Worm (Caenorhabditis elegans): ENCODE measurements around the gene F20G2.1.

Gene F20G2.1

ce11 chrV:13756359-13757091, 3.1 kb upstream of the F20G2.1 start, which contains the start of gene F20G2.2:
Gene F20G2.2, minus strand, starts transcription at chrV:13756409.
- TF ChIP-seq snpc-1.3 (tag; optimal IDR thresholded peaks at IDR 0.05; ENCODE audit: insufficient read depth) (no peak), pbrm-1 (GFP tag; IDR thresholded peaks at IDR 0.05) (no peak), F39B2.1 (GFP tag; IDR thresholded peaks at IDR 0.05) (no peak), nhr-80 (tag; optimal IDR thresholded peaks at IDR 0.05) (peak; percentile 23), F52B5.7 (tag; optimal IDR thresholded peaks at IDR 0.05) (no peak), mel-28 (tag; optimal IDR thresholded peaks at IDR 0.05; ENCODE audit: borderline replicate concordance) (no peak)

- TF ChIP-seq nhr-80 (tag; optimal IDR thresholded peaks at IDR 0.05) (peak; percentile 52), ekl-4 (GFP tag; IDR thresholded peaks at IDR 0.05) (no peak)
These were observed 1.6 kb downstream of the F20G2.1 start, which contains the start of gene cld-9 for ce11 chrV:13751811-13752210. Gene cld-9, minus strand, starts transcription at chrV:13751891.

ce11 chrV:13748658-13749057, 4.7 kb downstream of the F20G2.1 start, which contains the start of gene F35E12.10:
Gene F35E12.10, minus strand, starts transcription at chrV:13748758.
- TF ChIP-seq efl-1 (GFP tag; optimal IDR thresholded peaks at IDR 0.05) (no peak), madf-6 (GFP tag; IDR thresholded peaks at IDR 0.05) (no peak), nhr-80 (tag; optimal IDR thresholded peaks at IDR 0.05) (no peak), D2030.7 (GFP tag; IDR thresholded peaks at IDR 0.05) (no peak), ztf-3 (GFP tag; optimal IDR thresholded peaks at IDR 0.05) (no peak), ztf-18 (tag; optimal IDR thresholded peaks at IDR 0.05) (no peak), lin-40 (tag; optimal IDR thresholded peaks at IDR 0.05) (no peak), T07F8.4 (tag; optimal IDR thresholded peaks at IDR 0.05) (no peak), chd-7 (tag; optimal IDR thresholded peaks at IDR 0.05) (no peak), bed-1 (GFP tag; IDR thresholded peaks at IDR 0.05) (no peak), F23B12.7 (tag; optimal IDR thresholded peaks at IDR 0.05; ENCODE audit: insufficient read depth) (no peak), madf-3 (GFP tag; IDR thresholded peaks at IDR 0.05) (no peak), Y95B8A.8 (GFP tag; IDR thresholded peaks at IDR 0.05) (no peak), bed-2 (GFP tag; IDR thresholded peaks at IDR 0.05) (no peak), xnd-1 (tag; optimal IDR thresholded peaks at IDR 0.05) (no peak), Y53G8AR.9 (GFP tag; conservative IDR thresholded peaks at IDR 0.05) (no peak), lag-1 (GFP tag; IDR thresholded peaks at IDR 0.05) (no peak), B0035.1 (tag; optimal IDR thresholded peaks at IDR 0.05) (no peak)

- TF ChIP-seq let-526 (GFP tag; IDR thresholded peaks at IDR 0.05) (no peak), nhr-80 (tag; optimal IDR thresholded peaks at IDR 0.05) (peak; percentile 84), ceh-100 (GFP tag; IDR thresholded peaks at IDR 0.05) (no peak)
These were observed 8.5 kb downstream of the F20G2.1 start, which contains the start of gene F35E12.9 for ce11 chrV:13744901-13745300. Gene F35E12.9, minus strand, starts transcription at chrV:13745127.

- TF ChIP-seq nhr-80 (tag; optimal IDR thresholded peaks at IDR 0.05) = peak; percentile 49
- no peak for TF ChIP-seq B0019.2 (GFP tag; conservative IDR thresholded peaks at IDR 0.05)
These were observed 13.5 kb downstream of the F20G2.1 start for ce11 chrV:13739901-13740300.

- no peak for TF ChIP-seq ZK185.1 (tag; optimal IDR thresholded peaks at IDR 0.05; ENCODE audit: poor library complexity, severe bottlenecking)
- no peak for TF ChIP-seq lsy-27 (tag; optimal IDR thresholded peaks at IDR 0.05; ENCODE audit: borderline replicate concordance, insufficient read depth)
- TF ChIP-seq snpc-4 (GFP tag; optimal IDR thresholded peaks at IDR 0.05) = no peak
- no peak for TF ChIP-seq snpc-4 (tag; optimal IDR thresholded peaks at IDR 0.05)
- no peak for TF ChIP-seq F22D6.2 (tag; optimal IDR thresholded peaks at IDR 0.05)
- no peak for TF ChIP-seq Y56A3A.18 (GFP tag; IDR thresholded peaks at IDR 0.05)
- no peak for TF ChIP-seq nhr-120 (GFP tag; IDR thresholded peaks at IDR 0.05)
- TF ChIP-seq attf-5 (GFP tag; optimal IDR thresholded peaks at IDR 0.05) = no peak
- TF ChIP-seq pbrm-1 (GFP tag; IDR thresholded peaks at IDR 0.05) = no peak
- TF ChIP-seq dpff-1 (tag; optimal IDR thresholded peaks at IDR 0.05) = no peak
- no peak for TF ChIP-seq unc-130 (GFP tag; optimal IDR thresholded peaks at IDR 0.05)
- no peak for TF ChIP-seq madf-3 (GFP tag; IDR thresholded peaks at IDR 0.05)
- no peak for TF ChIP-seq nhr-80 (tag; optimal IDR thresholded peaks at IDR 0.05)
- TF ChIP-seq F57A8.1 (GFP tag; optimal IDR thresholded peaks at IDR 0.05) = no peak
- no peak for TF ChIP-seq F23B12.7 (tag; optimal IDR thresholded peaks at IDR 0.05; ENCODE audit: insufficient read depth)
- no peak for TF ChIP-seq K12H6.12 (tag; optimal IDR thresholded peaks at IDR 0.05)
These were observed 15.0 kb downstream of the F20G2.1 start, which contains the start of gene irg-5 for ce11 chrV:13738374-13738773. Gene irg-5, minus strand, starts transcription at chrV:13738474.

All from whole organism, young adult.